Worm (Caenorhabditis elegans) whole organism, L4 larva: ENCODE data around the gene ddx-17.

Source experiments
- D1046.2 ChIP-seq: fragments of 200-800 bp; sonication (Bioruptor generic); IDR thresholded peaks from 2 replicates; pipeline ENCODE4 v1.3.6; 2022; ENCODE audit warnings: missing genetic modification characterization, missing compliant biosample characterization
- F37D6.2 ChIP-seq: sonication (generic microtip); optimal IDR thresholded peaks from 2 replicates; lab custom pipeline; 2016; ENCODE audit warnings: mild to moderate bottlenecking, missing genetic modification characterization, missing compliant biosample characterization
- T26A8.4 ChIP-seq: fragments of 200-800 bp; sonication (Bioruptor generic); IDR thresholded peaks from 2 replicates; pipeline ENCODE4 v1.3.6; 2022; ENCODE audit warnings: missing genetic modification characterization, missing compliant biosample characterization
- Y75B8A.6 ChIP-seq: fragments of 200-800 bp; sonication (Bioruptor generic); IDR thresholded peaks from 2 replicates; pipeline ENCODE4 v1.3.6; 2022; ENCODE audit warnings: missing genetic modification reagents, missing genetic modification characterization, missing compliant biosample characterization
- ZK337.2 ChIP-seq: fragments of 200-800 bp; sonication (Bioruptor generic); IDR thresholded peaks from 2 replicates; pipeline ENCODE4 v1.3.6; 2022; ENCODE audit warnings: missing genetic modification reagents, missing genetic modification characterization, missing compliant biosample characterization
- aha-1 ChIP-seq: fragments of 150-350 bp; peaks from one replicate; lab custom pipeline; 2014; ENCODE audit warnings: missing biosample characterization, missing genetic modification characterization
- ceh-32 ChIP-seq: sonication (generic microtip); optimal IDR thresholded peaks from 2 replicates; lab custom pipeline; 2016; ENCODE audit warnings: mild to moderate bottlenecking, missing genetic modification characterization, missing compliant biosample characterization; ENCODE audit not compliant: poor library complexity
- ceh-62 ChIP-seq: sonication (generic microtip); optimal IDR thresholded peaks from 2 replicates; lab custom pipeline; 2017; ENCODE audit warnings: missing biosample characterization, missing genetic modification characterization
- ces-1 ChIP-seq: fragments of 150-350 bp; sonication (generic microtip); optimal IDR thresholded peaks from 4 replicates; lab custom pipeline; 2014; ENCODE audit warnings: missing biosample characterization, missing genetic modification reagents, missing genetic modification characterization
- daf-16 ChIP-seq, 3 experiments: sonication (generic microtip); optimal IDR thresholded peaks; 2 replicates each; lab custom pipeline; 2016 to 2017; ENCODE audit warnings: missing genetic modification characterization in 3 of 3, missing genetic modification reagents in 3 of 3, mild to moderate bottlenecking in 2 of 3, missing compliant biosample characterization in 2 of 3, missing biosample characterization in 1 of 3, moderate library complexity in 1 of 3
- dmd-8 ChIP-seq: fragments of 200-800 bp; sonication (Bioruptor generic); IDR thresholded peaks from 2 replicates; pipeline ENCODE4 v1.3.6; 2022; ENCODE audit warnings: missing genetic modification characterization, missing compliant biosample characterization
- dpl-1 ChIP-seq: fragments of 150-350 bp; optimal IDR thresholded peaks from 2 replicates; lab custom pipeline; 2014; ENCODE audit warnings: missing biosample characterization, missing genetic modification reagents, missing genetic modification characterization
- dve-1 ChIP-seq: sonication (generic microtip); optimal IDR thresholded peaks from 2 replicates; lab custom pipeline; 2017; ENCODE audit warnings: antibody characterized with exemption, mild to moderate bottlenecking, missing genetic modification characterization, missing compliant biosample characterization; ENCODE audit not compliant: insufficient read depth
- egl-27 ChIP-seq: sonication (generic microtip); optimal IDR thresholded peaks from 3 replicates; lab custom pipeline; 2017; ENCODE audit warnings: missing biosample characterization, missing genetic modification reagents, missing genetic modification characterization
- egl-43 ChIP-seq: fragments of 200-800 bp; sonication (Bioruptor generic); IDR thresholded peaks from 2 replicates; pipeline ENCODE4 v1.3.6; 2022; ENCODE audit warnings: missing genetic modification reagents, missing genetic modification characterization, missing compliant biosample characterization
- fos-1 ChIP-seq: fragments of 150-350 bp; optimal IDR thresholded peaks from 2 replicates; lab custom pipeline; 2014; ENCODE audit warnings: missing biosample characterization, missing genetic modification characterization
- gei-8 ChIP-seq: fragments of 200-800 bp; sonication (Bioruptor generic); optimal IDR thresholded peaks from 2 replicates; lab custom pipeline; 2018; ENCODE audit warnings: mild to moderate bottlenecking, missing genetic modification characterization, missing compliant biosample characterization
- hif-1 ChIP-seq, 2 experiments: sonication (generic microtip); optimal IDR thresholded peaks; 2 replicates each; lab custom pipeline; 2016 to 2017; ENCODE audit warnings: missing compliant biosample characterization in 2 of 2, missing genetic modification characterization in 2 of 2, missing genetic modification reagents in 2 of 2, missing genotype in 2 of 2, mild to moderate bottlenecking in 1 of 2
- hlh-11 ChIP-seq: fragments of 200-800 bp; sonication (Bioruptor generic); optimal IDR thresholded peaks from 2 replicates; lab custom pipeline; 2018; ENCODE audit warnings: mild to moderate bottlenecking, missing genetic modification characterization, missing compliant biosample characterization
- hlh-30 ChIP-seq: sonication (generic microtip); optimal IDR thresholded peaks from 2 replicates; lab custom pipeline; 2017; ENCODE audit warnings: antibody characterized with exemption, mild to moderate bottlenecking, missing genetic modification characterization, missing compliant biosample characterization; ENCODE audit not compliant: insufficient read depth
- hmg-1.1 ChIP-seq: fragments of 200-800 bp; sonication (Bioruptor generic); IDR thresholded peaks from 2 replicates; pipeline ENCODE4 v1.3.6; 2022; ENCODE audit warnings: missing genetic modification reagents, missing genetic modification characterization, missing compliant biosample characterization
- lin-38 ChIP-seq: fragments of 200-800 bp; sonication (Bioruptor generic); IDR thresholded peaks from 2 replicates; pipeline ENCODE4 v1.3.6; 2022; ENCODE audit warnings: missing genetic modification reagents, missing genetic modification characterization, missing compliant biosample characterization
- mdt-29 ChIP-seq: fragments of 200-800 bp; sonication (Bioruptor generic); IDR thresholded peaks from 2 replicates; pipeline ENCODE4 v1.3.6; 2022; ENCODE audit warnings: missing genetic modification reagents, missing genetic modification characterization, missing compliant biosample characterization
- mes-2 ChIP-seq: sonication (generic microtip); optimal IDR thresholded peaks from 2 replicates; lab custom pipeline; 2016; ENCODE audit warnings: missing genotype, mild to moderate bottlenecking, missing genetic modification characterization, missing compliant biosample characterization; ENCODE audit not compliant: poor library complexity, severe bottlenecking
- nhr-102 ChIP-seq: sonication (generic microtip); optimal IDR thresholded peaks from 2 replicates; lab custom pipeline; 2016; ENCODE audit warnings: mild to moderate bottlenecking, missing genetic modification characterization, moderate library complexity, missing compliant biosample characterization
- nhr-28 ChIP-seq: fragments of 150-350 bp; optimal IDR thresholded peaks from 2 replicates; lab custom pipeline; 2014; ENCODE audit warnings: missing biosample characterization, missing genetic modification characterization
- nhr-42 ChIP-seq: fragments of 200-800 bp; sonication (Bioruptor generic); IDR thresholded peaks from 2 replicates; pipeline ENCODE4 v1.3.6; 2022; ENCODE audit warnings: missing genetic modification characterization, missing compliant biosample characterization
- nhr-6 ChIP-seq: fragments of 150-350 bp; optimal IDR thresholded peaks from 2 replicates; lab custom pipeline; 2014; ENCODE audit warnings: missing biosample characterization, missing genetic modification characterization
- pqm-1 ChIP-seq: sonication (generic microtip); optimal IDR thresholded peaks from 2 replicates; lab custom pipeline; 2017; ENCODE audit warnings: missing biosample characterization, missing genetic modification characterization
- snpc-1.2 ChIP-seq: fragments of 200-800 bp; sonication (Bioruptor generic); IDR thresholded peaks from 2 replicates; pipeline ENCODE4 v1.3.6; 2022; ENCODE audit warnings: missing genetic modification reagents, missing genetic modification characterization, missing compliant biosample characterization
- snpc-4 ChIP-seq: fragments of 150-350 bp; optimal IDR thresholded peaks from 2 replicates; lab custom pipeline; 2014; ENCODE audit warnings: missing biosample characterization, missing genetic modification characterization
- spr-1 ChIP-seq: sonication (generic microtip); optimal IDR thresholded peaks from 2 replicates; lab custom pipeline; 2016; ENCODE audit warnings: mild to moderate bottlenecking, missing genetic modification characterization, missing compliant biosample characterization
- tra-1 ChIP-seq: fragments of 200-800 bp; sonication (Bioruptor generic); IDR thresholded peaks from 2 replicates; pipeline ENCODE4 v1.3.6; 2022; ENCODE audit warnings: missing genetic modification reagents, missing genetic modification characterization, missing compliant biosample characterization
- unc-130 ChIP-seq: sonication (generic microtip); optimal IDR thresholded peaks from 2 replicates; lab custom pipeline; 2016; ENCODE audit warnings: missing genetic modification reagents, missing genetic modification characterization, missing compliant biosample characterization
- unc-62 ChIP-seq, 3 experiments: fragments of 150-350 bp in 1 of 3; sonication (generic microtip); optimal IDR thresholded peaks in 2 of 3; peaks in 1 of 3; 1 replicate in 1 of 3; 2 replicates in 2 of 3; lab custom pipeline; 2014 to 2017; ENCODE audit warnings: missing biosample characterization in 3 of 3, missing genetic modification characterization in 3 of 3, missing genetic modification reagents in 3 of 3, missing genotype in 1 of 3
- vab-7 ChIP-seq: fragments of 200-800 bp; sonication (Bioruptor generic); IDR thresholded peaks from 2 replicates; pipeline ENCODE4 v1.3.6; 2022; ENCODE audit warnings: missing genetic modification reagents, missing genetic modification characterization, missing compliant biosample characterization
- zfp-2 ChIP-seq: sonication (generic microtip); optimal IDR thresholded peaks from 2 replicates; lab custom pipeline; 2016; ENCODE audit warnings: mild to moderate bottlenecking, missing genetic modification characterization, missing compliant biosample characterization
- ztf-7 ChIP-seq: fragments of 150-350 bp; optimal IDR thresholded peaks from 2 replicates; lab custom pipeline; 2014; ENCODE audit warnings: missing biosample characterization, missing genetic modification characterization

Gene ddx-17

ce11 chrV:14002402-14002801 lies 9.4 kb downstream of the ddx-17 start:
- peak; percentile 11 for TF ChIP-seq nhr-28 (tag; lab: Kevin White, UChicago)
- peak; percentile 32; the same call in 1 of the 2 replicates for TF ChIP-seq tra-1 (GFP tag; lab: Robert Waterston, UW)
- peak; percentile 29 for TF ChIP-seq dve-1 (tag; lab: Kevin White, UChicago)
- TF ChIP-seq nhr-102 (tag; lab: Kevin White, UChicago), result no peak
- TF ChIP-seq T26A8.4 (GFP tag; lab: Robert Waterston, UW), result no peak
- TF ChIP-seq zfp-2 (tag; lab: Kevin White, UChicago), result no peak
- 0 out of 2 replicates have a peak, but pooled peaks have one; percentile 22 for TF ChIP-seq hmg-1.1 (GFP tag; lab: Robert Waterston, UW)
- TF ChIP-seq snpc-4 (tag; lab: Kevin White, UChicago), result no peak
- TF ChIP-seq hlh-30 (tag; lab: Kevin White, UChicago), result peak; percentile 43
- no peak for TF ChIP-seq spr-1 (tag; lab: Kevin White, UChicago)
- TF ChIP-seq egl-43 (GFP tag; lab: Robert Waterston, UW), result no peak
- TF ChIP-seq daf-16 (GFP tag; optimal IDR thresholded peaks at IDR 0.05; lab: Kevin White, UChicago), result no peak
- peak; percentile 22 for TF ChIP-seq daf-16 (tag; optimal IDR thresholded peaks at IDR 0.05; lab: Kevin White, UChicago)
- peak; percentile 72 for TF ChIP-seq aha-1 (tag; lab: Kevin White, UChicago)
- TF ChIP-seq mes-2 (tag; lab: Kevin White, UChicago), result peak; percentile 52
- TF ChIP-seq hlh-11 (tag; lab: Kevin White, UChicago), result peak; percentile 56
- no peak for TF ChIP-seq snpc-1.2 (GFP tag; lab: Robert Waterston, UW)
- no peak for TF ChIP-seq ztf-7 (tag; lab: Kevin White, UChicago)
- no peak for TF ChIP-seq F37D6.2 (tag; lab: Kevin White, UChicago)

ce11 chrV:14001929-14002328 lies 9.9 kb downstream of the ddx-17 start:
- TF ChIP-seq aha-1 (tag; lab: Kevin White, UChicago) (peak; percentile 87), hmg-1.1 (GFP tag; lab: Robert Waterston, UW) (no peak), hif-1 (tag; optimal IDR thresholded peaks at IDR 0.05; lab: Kevin White, UChicago) (peak in 1 of 2 experiments; percentile 69)

- no peak for TF ChIP-seq nhr-6 (tag; lab: Kevin White, UChicago)
- no peak for TF ChIP-seq dpl-1 (GFP tag; lab: Kevin White, UChicago)
- TF ChIP-seq unc-130, result no peak
- no peak for TF ChIP-seq aha-1 (tag; lab: Kevin White, UChicago)
- no peak for TF ChIP-seq hif-1 (tag; optimal IDR thresholded peaks at IDR 0.05; lab: Kevin White, UChicago)
- no peak for TF ChIP-seq snpc-1.2 (GFP tag; lab: Robert Waterston, UW)
- TF ChIP-seq lin-38 (GFP tag; lab: Robert Waterston, UW), result no peak
Observed at ce11 chrV:13993478-13993877, 18.4 kb downstream of the ddx-17 start.

ce11 chrV:13992485-13992884 lies 19.4 kb downstream of the ddx-17 start, which contains the start of gene droe-4:
Gene droe-4, plus strand, starts transcription at chrV:13992656.
- TF ChIP-seq unc-62 (GFP tag; optimal IDR thresholded peaks at IDR 0.05 in 1 of 2; lab: Kevin White, UChicago) (peak in 1 of 2 experiments; percentile 56), unc-62 (tag; optimal IDR thresholded peaks at IDR 0.05; lab: Kevin White, UChicago) (no peak), nhr-42 (GFP tag; lab: Robert Waterston, UW) (no peak)

- TF ChIP-seq lin-38 (GFP tag; lab: Robert Waterston, UW), result peak; percentile 20; the same call in 1 of the 2 replicates
Observed at ce11 chrV:13992017-13992416, 19.8 kb downstream of the ddx-17 start.

- TF ChIP-seq ceh-62 (tag; lab: Kevin White, UChicago), result no peak
- no peak for TF ChIP-seq dmd-8 (GFP tag; lab: Robert Waterston, UW)
- peak; percentile 95 for TF ChIP-seq pqm-1 (tag; lab: Kevin White, UChicago)
- no peak for TF ChIP-seq unc-62 (GFP tag; optimal IDR thresholded peaks at IDR 0.05 in 1 of 2; lab: Kevin White, UChicago)
- TF ChIP-seq unc-62 (tag; optimal IDR thresholded peaks at IDR 0.05; lab: Kevin White, UChicago), result no peak
- TF ChIP-seq snpc-1.2 (GFP tag; lab: Robert Waterston, UW), result no peak
- TF ChIP-seq fos-1 (tag; lab: Kevin White, UChicago), result no peak
- no peak for TF ChIP-seq vab-7 (GFP tag; lab: Robert Waterston, UW)
- no peak for TF ChIP-seq T26A8.4 (GFP tag; lab: Robert Waterston, UW)
- TF ChIP-seq Y75B8A.6 (GFP tag; lab: Robert Waterston, UW), result no peak
- TF ChIP-seq ceh-32 (tag; lab: Kevin White, UChicago), result no peak
- TF ChIP-seq egl-27 (tag; lab: Kevin White, UChicago), result no peak
- TF ChIP-seq gei-8 (GFP tag; lab: Kevin White, UChicago), result no peak
- no peak for TF ChIP-seq mdt-29
- TF ChIP-seq D1046.2 (GFP tag; lab: Robert Waterston, UW), result no peak
- TF ChIP-seq ces-1, result no peak
- no peak for TF ChIP-seq mes-2 (tag; lab: Kevin White, UChicago)
- no peak for TF ChIP-seq aha-1 (tag; lab: Kevin White, UChicago)
- TF ChIP-seq ZK337.2 (GFP tag; lab: Robert Waterston, UW), result no peak
- 0 out of 2 replicates have a peak, but pooled peaks have one; percentile 28 for TF ChIP-seq hmg-1.1 (GFP tag; lab: Robert Waterston, UW)
- TF ChIP-seq ztf-7 (tag; lab: Kevin White, UChicago), result no peak
Observed at ce11 chrV:13986823-13987222, 25.0 kb downstream of the ddx-17 start.
